Fruit fly (Drosophila melanogaster) whole organism, embryonic: Measurements from ENCODE around the gene Hsp83.

Experiments
- Blimp-1 ChIP-seq: fragments of 200-800 bp; sonication (Bioruptor generic); optimal IDR thresholded peaks from 3 replicates; lab custom pipeline; 2018; ENCODE audit warnings: missing biosample characterization, missing genetic modification characterization, mild to moderate bottlenecking, moderate library complexity, missing genetic modification reagents
- CG10147 ChIP-seq: fragments of 200-800 bp; sonication (Bioruptor generic); optimal IDR thresholded peaks from 2 replicates; lab custom pipeline; 2019; ENCODE audit warnings: missing biosample characterization, mild to moderate bottlenecking, missing genetic modification characterization, moderate library complexity
- CG10209 ChIP-seq: fragments of 200-800 bp; sonication (Bioruptor generic); optimal IDR thresholded peaks from 3 replicates; lab custom pipeline; 2017; ENCODE audit warnings: missing biosample characterization, mild to moderate bottlenecking, missing genetic modification characterization, missing genetic modification reagents
- CG10959 ChIP-seq: fragments of 200-800 bp; sonication (Bioruptor generic); IDR thresholded peaks from 2 replicates; pipeline ENCODE4 v1.3.6; 2022; ENCODE audit warnings: missing biosample characterization, missing genetic modification characterization
- CG11560 ChIP-seq: fragments of 200-800 bp; sonication (Bioruptor generic); IDR thresholded peaks from 3 replicates; pipeline ENCODE4 v1.3.6; 2022; ENCODE audit warnings: missing biosample characterization, missing genetic modification characterization
- CG12391 ChIP-seq: fragments of 200-800 bp; sonication (Bioruptor generic); optimal IDR thresholded peaks from 3 replicates; lab custom pipeline; 2018; ENCODE audit warnings: missing biosample characterization, mild to moderate bottlenecking, missing genetic modification characterization, moderate library complexity
- CG12744 ChIP-seq: fragments of 200-800 bp; sonication (Bioruptor generic); optimal IDR thresholded peaks from 2 replicates; lab custom pipeline; 2016; ENCODE audit warnings: missing biosample characterization, missing genetic modification characterization
- CG15269 ChIP-seq: fragments of 200-800 bp; sonication (Bioruptor generic); optimal IDR thresholded peaks from 2 replicates; lab custom pipeline; 2018; ENCODE audit warnings: missing biosample characterization, mild to moderate bottlenecking, missing genetic modification characterization, moderate library complexity
- CG1529 ChIP-seq: fragments of 200-800 bp; sonication (Bioruptor generic); optimal IDR thresholded peaks from 3 replicates; lab custom pipeline; 2018; ENCODE audit warnings: missing biosample characterization, missing genetic modification characterization
- CG15514 ChIP-seq: fragments of 200-800 bp; sonication (Bioruptor generic); optimal IDR thresholded peaks from 3 replicates; lab custom pipeline; 2017; ENCODE audit warnings: missing biosample characterization, missing genetic modification characterization, mild to moderate bottlenecking, moderate library complexity, missing genetic modification reagents
- CG16815 ChIP-seq: fragments of 200-800 bp; sonication (Bioruptor generic); optimal IDR thresholded peaks from 3 replicates; lab custom pipeline; 2017; ENCODE audit warnings: missing biosample characterization, mild to moderate bottlenecking, missing genetic modification characterization
- CG18764 ChIP-seq: fragments of 200-800 bp; sonication (Bioruptor generic); optimal IDR thresholded peaks from 3 replicates; lab custom pipeline; 2016; ENCODE audit warnings: missing biosample characterization, missing genetic modification characterization
- CG3407 ChIP-seq: fragments of 200-800 bp; sonication (Bioruptor generic); optimal IDR thresholded peaks from 2 replicates; lab custom pipeline; 2018; ENCODE audit warnings: missing biosample characterization, mild to moderate bottlenecking, missing genetic modification characterization
- CG6683 ChIP-seq: fragments of 200-800 bp; sonication (Bioruptor generic); optimal IDR thresholded peaks from 2 replicates; lab custom pipeline; 2017; ENCODE audit warnings: missing biosample characterization, mild to moderate bottlenecking, missing genetic modification characterization, missing genetic modification reagents
- CG6813 ChIP-seq: fragments of 200-800 bp; sonication (Bioruptor generic); optimal IDR thresholded peaks from 2 replicates; lab custom pipeline; 2017; ENCODE audit warnings: missing biosample characterization, missing genetic modification characterization, mild to moderate bottlenecking, moderate library complexity, missing genetic modification reagents
- CG8388 ChIP-seq: fragments of 200-800 bp; sonication (Bioruptor generic); optimal IDR thresholded peaks from 2 replicates; lab custom pipeline; 2019; ENCODE audit warnings: missing biosample characterization, mild to moderate bottlenecking, missing genetic modification characterization, moderate library complexity
- CG8944 ChIP-seq: fragments of 200-800 bp; sonication (Bioruptor generic); optimal IDR thresholded peaks from 3 replicates; lab custom pipeline; 2016; ENCODE audit warnings: missing biosample characterization, missing genetic modification characterization
- CG9609 ChIP-seq: fragments of 200-800 bp; sonication (Bioruptor generic); optimal IDR thresholded peaks from 3 replicates; lab custom pipeline; 2016; ENCODE audit warnings: missing biosample characterization, missing genetic modification characterization
- Dad ChIP-seq: fragments of 200-800 bp; sonication (Bioruptor generic); optimal IDR thresholded peaks from 3 replicates; lab custom pipeline; 2016; ENCODE audit warnings: missing biosample characterization, missing genetic modification characterization
- Dek ChIP-seq: fragments of 200-800 bp; sonication (Bioruptor generic); optimal IDR thresholded peaks from 3 replicates; lab custom pipeline; 2019; ENCODE audit warnings: missing biosample characterization, mild to moderate bottlenecking, missing genetic modification characterization, moderate library complexity
- Ets65A ChIP-seq: fragments of 200-800 bp; sonication (Bioruptor generic); peaks from one replicate; lab custom pipeline; 2016; ENCODE audit warnings: missing biosample characterization, missing genetic modification characterization
- Gug ChIP-seq: fragments of 200-800 bp; sonication (Bioruptor generic); IDR thresholded peaks from 4 replicates; pipeline ENCODE4 v1.3.6; 2022; ENCODE audit warnings: missing biosample characterization, missing genetic modification characterization
- HmgD ChIP-seq: fragments of 200-800 bp; sonication (Bioruptor generic); optimal IDR thresholded peaks from 3 replicates; lab custom pipeline; 2016; ENCODE audit warnings: missing biosample characterization, missing genetic modification characterization
- MESR4 ChIP-seq: fragments of 200-800 bp; sonication (Bioruptor generic); optimal IDR thresholded peaks from 2 replicates; lab custom pipeline; 2018; ENCODE audit warnings: missing biosample characterization, mild to moderate bottlenecking, missing genetic modification characterization, moderate library complexity
- Max ChIP-seq: fragments of 200-800 bp; sonication (Bioruptor generic); optimal IDR thresholded peaks from 2 replicates; lab custom pipeline; 2016; ENCODE audit warnings: missing biosample characterization, mild to moderate bottlenecking, missing genetic modification characterization
- NC2α ChIP-seq: fragments of 200-800 bp; sonication (Bioruptor generic); optimal IDR thresholded peaks from 2 replicates; lab custom pipeline; 2016; ENCODE audit warnings: missing biosample characterization, missing genetic modification characterization
- Poxn ChIP-seq: fragments of 200-800 bp; sonication (Bioruptor generic); IDR thresholded peaks from 2 replicates; pipeline ENCODE4 v1.3.6; 2022; ENCODE audit warnings: missing biosample characterization, missing genetic modification characterization
- ac ChIP-seq: fragments of 200-800 bp; sonication (Bioruptor generic); optimal IDR thresholded peaks from 3 replicates; lab custom pipeline; 2017; ENCODE audit warnings: missing biosample characterization, mild to moderate bottlenecking, missing genetic modification characterization
- ase ChIP-seq: fragments of 200-800 bp; sonication (Bioruptor generic); IDR thresholded peaks from 3 replicates; pipeline ENCODE4 v1.3.6; 2022; ENCODE audit warnings: missing biosample characterization, missing genetic modification characterization
- bab2 ChIP-seq: fragments of 200-800 bp; sonication (Bioruptor generic); optimal IDR thresholded peaks from 2 replicates; lab custom pipeline; 2016; ENCODE audit warnings: missing biosample characterization, missing genetic modification characterization
- chif ChIP-seq, 2 experiments: fragments of 200-800 bp; sonication (Bioruptor generic); optimal IDR thresholded peaks; 3 replicates each; lab custom pipeline; 2016; ENCODE audit warnings: missing biosample characterization in 2 of 2, missing genetic modification characterization in 2 of 2
- croc ChIP-seq: fragments of 200-800 bp; sonication (Bioruptor generic); conservative IDR thresholded peaks from 3 replicates; pipeline ENCODE4 v1.3.6; 2022; ENCODE audit warnings: missing biosample characterization, missing genetic modification characterization
- crp ChIP-seq, 2 experiments: fragments of 200-800 bp; sonication (Bioruptor generic); optimal IDR thresholded peaks; 2 replicates in 1 of 2; 3 replicates in 1 of 2; lab custom pipeline; 2017; ENCODE audit warnings: missing biosample characterization in 2 of 2, missing genetic modification characterization in 2 of 2, mild to moderate bottlenecking in 1 of 2, moderate library complexity in 1 of 2
- da ChIP-seq: fragments of 200-800 bp; sonication (Bioruptor generic); optimal IDR thresholded peaks from 2 replicates; lab custom pipeline; 2016; ENCODE audit warnings: missing biosample characterization, missing genetic modification characterization
- dm ChIP-seq: fragments of 200-800 bp; sonication (Bioruptor generic); optimal IDR thresholded peaks from 3 replicates; lab custom pipeline; 2016; ENCODE audit warnings: missing biosample characterization, missing genetic modification characterization
- dmrt11E ChIP-seq: fragments of 200-800 bp; sonication (Bioruptor generic); optimal IDR thresholded peaks from 3 replicates; lab custom pipeline; 2018; ENCODE audit warnings: missing biosample characterization, mild to moderate bottlenecking, missing genetic modification characterization, moderate library complexity
- ems ChIP-seq: fragments of 200-800 bp; sonication (Bioruptor generic); optimal IDR thresholded peaks from 3 replicates; lab custom pipeline; 2016; ENCODE audit warnings: missing biosample characterization, missing genetic modification characterization
- gfzf ChIP-seq: fragments of 200-800 bp; sonication (Bioruptor generic); optimal IDR thresholded peaks from 2 replicates; lab custom pipeline; 2016; ENCODE audit warnings: missing biosample characterization, mild to moderate bottlenecking, missing genetic modification characterization, moderate library complexity
- gro ChIP-seq: fragments of 200-800 bp; sonication (Bioruptor generic); optimal IDR thresholded peaks from 2 replicates; lab custom pipeline; 2016; ENCODE audit warnings: missing biosample characterization, missing genetic modification characterization
- h ChIP-seq: fragments of >200 bp; optimal IDR thresholded peaks from 2 replicates; lab custom pipeline; 2017
- hkb ChIP-seq, 2 experiments: fragments of 200-800 bp in 1 of 2; fragments of >200 bp in 1 of 2; sonication (Bioruptor generic) in 1 of 2; IDR thresholded peaks in 1 of 2; optimal IDR thresholded peaks in 1 of 2; 2 replicates each; pipeline versions ENCODE4 v1.3.6 to Lab custom; 2017 to 2022; ENCODE audit warnings: missing biosample characterization in 1 of 2, missing genetic modification characterization in 1 of 2
- knrl ChIP-seq: fragments of 200-800 bp; sonication (Bioruptor generic); IDR thresholded peaks from 3 replicates; pipeline ENCODE4 v1.3.6; 2022; ENCODE audit warnings: missing biosample characterization, missing genetic modification characterization; ENCODE audit not compliant: partially characterized antibody
- lab ChIP-seq: fragments of 200-800 bp; sonication (Bioruptor generic); optimal IDR thresholded peaks from 3 replicates; lab custom pipeline; 2017; ENCODE audit warnings: missing biosample characterization, missing genetic modification characterization, mild to moderate bottlenecking, moderate library complexity, missing genetic modification reagents
- lilli ChIP-seq: fragments of 200-800 bp; sonication (Bioruptor generic); optimal IDR thresholded peaks from 3 replicates; lab custom pipeline; 2016; ENCODE audit warnings: missing biosample characterization, missing genetic modification characterization
- odd ChIP-seq: fragments of 200-800 bp; sonication (Bioruptor generic); optimal IDR thresholded peaks from 2 replicates; lab custom pipeline; 2017; ENCODE audit warnings: missing biosample characterization, mild to moderate bottlenecking, missing genetic modification characterization
- pnt ChIP-seq: fragments of 200-800 bp; sonication (Bioruptor generic); optimal IDR thresholded peaks from 3 replicates; lab custom pipeline; 2016; ENCODE audit warnings: missing biosample characterization, missing genetic modification characterization
- ro ChIP-seq: fragments of 200-800 bp; sonication (Bioruptor generic); IDR thresholded peaks from 2 replicates; pipeline ENCODE4 v1.3.6; 2022; ENCODE audit warnings: missing biosample characterization, missing genetic modification characterization
- slou ChIP-seq: fragments of 200-800 bp; sonication (Bioruptor generic); optimal IDR thresholded peaks from 3 replicates; lab custom pipeline; 2016; ENCODE audit warnings: missing biosample characterization, missing genetic modification characterization
- tx ChIP-seq: fragments of 200-800 bp; sonication (Bioruptor generic); optimal IDR thresholded peaks from 2 replicates; lab custom pipeline; 2016; ENCODE audit warnings: missing biosample characterization, missing genetic modification characterization
- zfh2 ChIP-seq: fragments of 200-800 bp; sonication (Bioruptor generic); optimal IDR thresholded peaks from 2 replicates; lab custom pipeline; 2016; ENCODE audit warnings: missing biosample characterization, missing genetic modification characterization

Hsp83 gene

dm6 chr3L:3194059-3194458, 1.3 kb downstream of the Hsp83 start (continued):
- TF ChIP-seq Max (GFP tag; lab: Kevin White, UChicago) (peak; percentile 86), knrl (GFP tag; lab: Robert Waterston, UW) (0 out of 3 replicates have a peak, but pooled peaks have one; percentile 12), croc (peak; percentile 88), da (GFP tag; lab: Kevin White, UChicago) (peak; percentile 13), CG10959 (GFP tag; lab: Robert Waterston, UW) (peak; percentile 93), ro (GFP tag; lab: Robert Waterston, UW) (peak; percentile 85), dm (no peak), CG18764 (GFP tag; lab: Kevin White, UChicago) (peak; percentile 85), chif (GFP tag; optimal IDR thresholded peaks at IDR 0.05; lab: Kevin White, UChicago) (peak; percentile 47 to 57), Blimp-1 (GFP tag; lab: Kevin White, UChicago) (peak; percentile 90), lab (GFP tag; lab: Kevin White, UChicago) (peak; percentile 97), MESR4 (GFP tag; lab: Kevin White, UChicago) (peak; percentile 40), CG15514 (GFP tag; lab: Kevin White, UChicago) (peak; percentile 88), Dad (GFP tag; lab: Kevin White, UChicago) (peak; percentile 58), odd (GFP tag; lab: Kevin White, UChicago) (peak; percentile 86), CG8944 (GFP tag; lab: Kevin White, UChicago) (peak; percentile 31), ac (peak; percentile 89), tx (peak; percentile 5), CG15269 (tag; lab: Kevin White, UChicago) (peak; percentile 96), slou (GFP tag; lab: Kevin White, UChicago) (no peak), ems (GFP tag; lab: Kevin White, UChicago) (peak; percentile 63), CG10147 (GFP tag; lab: Kevin White, UChicago) (peak; percentile 93), CG6683 (GFP tag; lab: Kevin White, UChicago) (peak; percentile 86), CG9609 (GFP tag; lab: Kevin White, UChicago) (peak; percentile 13), Poxn (GFP tag; lab: Robert Waterston, UW) (peak; percentile 54; the same call in 1 of the 2 replicates), CG12391 (tag; lab: Kevin White, UChicago) (peak; percentile 95), ase (GFP tag; lab: Robert Waterston, UW) (peak; percentile 88), Ets65A (GFP tag; lab: Kevin White, UChicago) (peak; percentile 37), CG16815 (GFP tag; lab: Kevin White, UChicago) (peak; percentile 85), bab2 (GFP tag; lab: Kevin White, UChicago) (peak; percentile 79), CG10209 (GFP tag; lab: Kevin White, UChicago) (peak; percentile 92), dmrt11E (tag; lab: Kevin White, UChicago) (peak; percentile 93), hkb (optimal IDR thresholded peaks at IDR 0.05; lab: Kevin White, UChicago) (no peak), hkb (GFP tag; IDR thresholded peaks at IDR 0.05; lab: Robert Waterston, UW) (peak; percentile 97), CG12744 (GFP tag; lab: Kevin White, UChicago) (peak; percentile 3), gfzf (GFP tag; lab: Kevin White, UChicago) (no peak), crp (GFP tag; optimal IDR thresholded peaks at IDR 0.05; lab: Kevin White, UChicago) (peak in 1 of 2 experiments; percentile 53), NC2α (GFP tag; lab: Kevin White, UChicago) (no peak), lilli (GFP tag; lab: Kevin White, UChicago) (peak; percentile 81), h (lab: Kevin White, UChicago) (no peak), Gug (GFP tag; lab: Robert Waterston, UW) (peak; percentile 88), CG3407 (peak; percentile 80), CG1529 (GFP tag; lab: Kevin White, UChicago) (peak; percentile 88), CG8388 (GFP tag; lab: Kevin White, UChicago) (peak; percentile 95), Dek (tag; lab: Kevin White, UChicago) (peak; percentile 93), HmgD (GFP tag; lab: Kevin White, UChicago) (no peak), gro (GFP tag; lab: Kevin White, UChicago) (peak; percentile 42), zfh2 (GFP tag; lab: Kevin White, UChicago) (peak; percentile 14), CG6813 (GFP tag; lab: Kevin White, UChicago) (peak; percentile 94), pnt (peak; percentile 42), CG11560 (tag; lab: Robert Waterston, UW) (peak; percentile 68; the same call in 2 of the 3 replicates)
